Worm (Caenorhabditis elegans) whole organism, L4 larva: ENCODE measurements around the gene grd-9.

Source experiments
- T26A8.4 ChIP-seq: fragments of 200-800 bp; sonication (Bioruptor generic); IDR thresholded peaks from 2 replicates; pipeline ENCODE4 v1.3.6; 2022; ENCODE audit warnings: missing genetic modification characterization, missing compliant biosample characterization
- ZK546.5 ChIP-seq, 2 experiments: sonication (generic microtip); optimal IDR thresholded peaks; 2 replicates each; lab custom pipeline; 2017; ENCODE audit warnings: missing biosample characterization in 2 of 2, missing genetic modification characterization in 2 of 2
- ces-1 ChIP-seq: fragments of 150-350 bp; sonication (generic microtip); optimal IDR thresholded peaks from 4 replicates; lab custom pipeline; 2014; ENCODE audit warnings: missing biosample characterization, missing genetic modification reagents, missing genetic modification characterization
- fos-1 ChIP-seq: fragments of 150-350 bp; optimal IDR thresholded peaks from 2 replicates; lab custom pipeline; 2014; ENCODE audit warnings: missing biosample characterization, missing genetic modification characterization
- mes-2 ChIP-seq: sonication (generic microtip); optimal IDR thresholded peaks from 2 replicates; lab custom pipeline; 2016; ENCODE audit warnings: missing genotype, mild to moderate bottlenecking, missing genetic modification characterization, missing compliant biosample characterization; ENCODE audit not compliant: poor library complexity, severe bottlenecking
- nhr-25 ChIP-seq: sonication (generic microtip); optimal IDR thresholded peaks from 2 replicates; lab custom pipeline; 2017; ENCODE audit warnings: missing genetic modification characterization, mild to moderate bottlenecking, missing compliant biosample characterization, antibody characterized with exemption, moderate library complexity, borderline replicate concordance; ENCODE audit not compliant: insufficient read depth

DNA sequence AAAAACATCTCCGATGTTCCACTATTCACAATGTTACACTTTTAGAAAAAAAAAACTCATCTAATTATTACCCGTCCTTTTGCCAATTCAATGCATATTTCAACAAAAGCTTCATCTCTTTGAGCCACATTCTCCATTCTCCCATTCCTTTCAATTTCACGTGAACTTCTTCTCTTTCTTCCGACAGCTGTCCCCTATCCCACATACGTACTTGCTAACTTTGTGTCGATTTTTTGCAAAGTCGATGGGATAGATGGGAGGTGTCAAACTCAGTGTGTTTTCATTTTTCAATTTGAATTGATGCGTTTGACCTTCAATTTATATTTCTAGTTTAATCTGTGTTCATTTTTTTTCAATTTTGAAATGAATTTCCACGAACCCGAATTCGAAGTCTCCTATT is 3.9 kb upstream of the grd-9 start:
- TF ChIP-seq ces-1: no peak
- no peak for TF ChIP-seq fos-1 (tag; lab: Kevin White, UChicago)
- TF ChIP-seq nhr-25 (tag; lab: Kevin White, UChicago): no peak
- TF ChIP-seq mes-2 (tag; lab: Kevin White, UChicago): no peak
- TF ChIP-seq ZK546.5 (tag; optimal IDR thresholded peaks at IDR 0.05; lab: Kevin White, UChicago): no peak
- no peak for TF ChIP-seq T26A8.4 (GFP tag; lab: Robert Waterston, UW)
